Worm (Caenorhabditis elegans): ENCODE results near the gene elo-3.

- TF ChIP-seq him-1 (tag; optimal IDR thresholded peaks at IDR 0.05) (no peak), W03F9.2 (tag; optimal IDR thresholded peaks at IDR 0.05) (no peak)
These were observed 33.8 kb upstream of the elo-3 start, which contains the start of gene R13A1.3 for ce11 chrIV:7203696-7204095.

All from whole organism, L4/young adult.